Fruit fly (Drosophila melanogaster): ENCODE results near the gene dia.

- TF ChIP-seq pan (optimal IDR thresholded peaks at IDR 0.05) = no peak
- TF ChIP-seq CG8478 (optimal IDR thresholded peaks at IDR 0.05) = no peak
- TF ChIP-seq psq (optimal IDR thresholded peaks at IDR 0.05) = no peak
- TF ChIP-seq Dll (optimal IDR thresholded peaks at IDR 0.05) = no peak
These were observed 373 bp downstream of the dia start for dm6 chr2L:20758188-20758846.

Measured in whole organism.